Fruit fly (Drosophila melanogaster): ENCODE results near the gene CG7341.

DNA sequence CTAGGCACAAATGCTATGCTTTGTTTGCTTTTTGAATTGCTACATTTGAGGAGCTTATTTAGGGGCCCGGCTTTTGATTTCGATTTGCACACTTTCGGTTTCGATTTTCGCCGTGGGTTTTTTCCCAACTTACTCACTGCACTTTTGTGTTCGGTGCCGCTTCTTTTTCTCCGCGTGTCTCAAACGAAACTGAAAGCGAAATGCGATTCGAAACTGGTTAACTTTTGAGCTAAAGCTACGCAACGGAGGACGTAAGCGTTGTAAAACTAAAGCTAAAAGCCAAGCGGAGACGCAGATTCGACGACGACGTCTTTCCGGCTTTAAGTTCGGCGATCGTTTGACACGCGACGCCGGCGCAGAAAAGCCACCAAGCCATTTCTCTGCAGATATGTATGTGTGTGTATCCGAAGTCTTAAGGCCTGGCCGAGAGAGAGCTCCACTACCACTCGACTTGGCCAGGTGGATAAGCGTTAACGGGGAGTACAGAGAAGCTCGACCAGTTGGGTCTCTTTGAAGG, 49.5 kb downstream of the CG7341 start, which contains the start of gene CG13699:
- no peak for TF ChIP-seq CG1620 (GFP tag; optimal IDR thresholded peaks at IDR 0.05)
- TF ChIP-seq Crg-1 (GFP tag; optimal IDR thresholded peaks at IDR 0.05), result no peak
- TF ChIP-seq kay (GFP tag; ENCODE audit: borderline replicate concordance), result no peak
- no peak for TF ChIP-seq pad (GFP tag; optimal IDR thresholded peaks at IDR 0.05)
- no peak for TF ChIP-seq tj (GFP tag; optimal IDR thresholded peaks at IDR 0.05)
- TF ChIP-seq CG33017 (tag; optimal IDR thresholded peaks at IDR 0.05), result no peak
- TF ChIP-seq CG11617 (GFP tag; optimal IDR thresholded peaks at IDR 0.05), result no peak
- TF ChIP-seq bab1 (GFP tag; optimal IDR thresholded peaks at IDR 0.05), result no peak
- TF ChIP-seq ovo (GFP tag; optimal IDR thresholded peaks at IDR 0.05), result no peak
- TF ChIP-seq Mnt (GFP tag; optimal IDR thresholded peaks at IDR 0.05), result no peak
- no peak for TF ChIP-seq CG5204 (GFP tag; optimal IDR thresholded peaks at IDR 0.05)
